Worm (Caenorhabditis elegans) whole organism, L4/young adult: ENCODE data around the gene M01B2.12.

Source experiments
- W03F9.2 ChIP-seq: fragments of 150-350 bp; optimal IDR thresholded peaks from 2 replicates; lab custom pipeline; 2014; ENCODE audit warnings: missing biosample characterization, missing genetic modification characterization
- dao-5 ChIP-seq: sonication (generic microtip); optimal IDR thresholded peaks from 2 replicates; lab custom pipeline; 2016; ENCODE audit warnings: missing genotype, missing genetic modification characterization, moderate library complexity, missing compliant biosample characterization

- TF ChIP-seq dao-5, result no peak
- TF ChIP-seq W03F9.2 (tag; lab: Kevin White, UChicago), result no peak
Observed at ce11 chrV:15244456-15244855, 19.6 kb downstream of the M01B2.12 start, which contains the start of gene kin-30.
